Fruit fly (Drosophila melanogaster) whole organism, adult: Measurements from ENCODE around the gene rtv.

ENCODE experiments used
- CG12768 ChIP-seq: fragments of 200-800 bp; sonication (Bioruptor generic); optimal IDR thresholded peaks from 2 replicates; lab custom pipeline; 2017; ENCODE audit warnings: missing biosample characterization, missing genetic modification characterization, mild to moderate bottlenecking, moderate library complexity, missing genetic modification reagents
- CG14711 ChIP-seq: fragments of 200-800 bp; sonication (Bioruptor generic); optimal IDR thresholded peaks from 2 replicates; lab custom pipeline; 2018; ENCODE audit warnings: missing biosample characterization, mild to moderate bottlenecking, missing genetic modification characterization, moderate library complexity
- Clk ChIP-seq: fragments of 200-800 bp; sonication (Bioruptor generic); optimal IDR thresholded peaks from 2 replicates; lab custom pipeline; 2017; ENCODE audit warnings: missing biosample characterization, missing genetic modification characterization
- Crg-1 ChIP-seq: fragments of 200-800 bp; sonication (Bioruptor generic); optimal IDR thresholded peaks from 2 replicates; lab custom pipeline; 2016; ENCODE audit warnings: missing biosample characterization, missing genetic modification characterization
- Hr96 ChIP-seq: fragments of 200-800 bp; sonication (Bioruptor generic); optimal IDR thresholded peaks from 2 replicates; lab custom pipeline; 2016; ENCODE audit warnings: missing biosample characterization, missing genetic modification characterization
- cnc ChIP-seq, 2 experiments: fragments of >200 bp; optimal IDR thresholded peaks; 2 replicates each; lab custom pipeline; 2017
- kay ChIP-seq: fragments of 200-800 bp; sonication (Bioruptor generic); peaks from one replicate; lab custom pipeline; 2016; ENCODE audit warnings: missing biosample characterization, missing genetic modification characterization, borderline replicate concordance

DNA sequence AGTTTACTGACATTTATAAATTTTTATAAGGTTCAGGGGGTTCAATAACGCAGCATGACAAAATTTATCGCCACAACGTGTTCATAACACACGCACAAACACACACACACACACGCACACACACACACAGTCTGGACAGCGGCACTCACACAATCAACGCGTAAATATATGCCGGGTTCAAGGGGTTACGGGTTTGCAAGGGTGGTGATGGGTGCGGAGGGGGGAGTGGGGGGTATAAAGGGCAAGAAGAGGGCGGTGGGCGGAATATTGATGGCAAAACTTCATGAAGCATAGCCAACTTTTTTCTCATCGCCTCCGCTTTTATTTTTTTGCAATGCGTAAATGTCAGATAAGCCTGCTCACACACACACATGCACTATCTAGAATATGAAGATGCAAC, 22.3 kb upstream of the rtv start:
- TF ChIP-seq Crg-1 (GFP tag; lab: Kevin White, UChicago) (no peak), Hr96 (GFP tag; lab: Kevin White, UChicago) (no peak), kay (GFP tag; lab: Kevin White, UChicago) (no peak), CG12768 (GFP tag; lab: Kevin White, UChicago) (no peak), Clk (GFP tag; lab: Kevin White, UChicago) (no peak), cnc (optimal IDR thresholded peaks at IDR 0.05; lab: Kevin White, UChicago) (no peak), CG14711 (tag; lab: Kevin White, UChicago) (no peak)
